Fruit fly (Drosophila melanogaster) whole organism, embryonic: ENCODE results near the gene ClC-c.

Experiments
- B-H2 ChIP-seq: fragments of 200-800 bp; sonication (Bioruptor generic); optimal IDR thresholded peaks from 2 replicates; lab custom pipeline; 2018; ENCODE audit warnings: missing biosample characterization, mild to moderate bottlenecking, missing genetic modification characterization
- C15 ChIP-seq: fragments of 200-800 bp; sonication (Bioruptor generic); IDR thresholded peaks from 3 replicates; pipeline ENCODE4 v1.3.6; 2022; ENCODE audit warnings: missing biosample characterization, missing genetic modification characterization
- CG10366 ChIP-seq: fragments of 200-800 bp; sonication (Bioruptor generic); IDR thresholded peaks from 2 replicates; pipeline ENCODE4 v1.3.6; 2022; ENCODE audit warnings: missing biosample characterization, missing genetic modification characterization
- CG10431 ChIP-seq: fragments of 200-800 bp; sonication (Bioruptor generic); optimal IDR thresholded peaks from 3 replicates; lab custom pipeline; 2018; ENCODE audit warnings: missing biosample characterization, mild to moderate bottlenecking, missing genetic modification characterization
- CG1233 ChIP-seq: fragments of 200-800 bp; sonication (Bioruptor generic); optimal IDR thresholded peaks from 4 replicates; lab custom pipeline; 2018; ENCODE audit warnings: missing biosample characterization, mild to moderate bottlenecking, missing genetic modification characterization
- CG13287 ChIP-seq: fragments of 200-800 bp; sonication (Bioruptor generic); IDR thresholded peaks from 2 replicates; pipeline ENCODE4 v1.3.6; 2022; ENCODE audit warnings: missing biosample characterization, missing genetic modification characterization; ENCODE audit not compliant: partially characterized antibody
- CG13894 ChIP-seq: fragments of 200-800 bp; sonication (Bioruptor generic); optimal IDR thresholded peaks from 3 replicates; lab custom pipeline; 2018; ENCODE audit warnings: missing biosample characterization, mild to moderate bottlenecking, missing genetic modification characterization, moderate library complexity
- CG1647 ChIP-seq: fragments of 200-800 bp; sonication (Bioruptor generic); optimal IDR thresholded peaks from 3 replicates; lab custom pipeline; 2016; ENCODE audit warnings: missing biosample characterization, missing genetic modification characterization
- CG16863 ChIP-seq: fragments of 200-800 bp; sonication (Bioruptor generic); optimal IDR thresholded peaks from 3 replicates; lab custom pipeline; 2016; ENCODE audit warnings: missing biosample characterization, missing genetic modification characterization
- CG17359 ChIP-seq: fragments of 200-800 bp; sonication (Bioruptor generic); optimal IDR thresholded peaks from 3 replicates; lab custom pipeline; 2018; ENCODE audit warnings: missing biosample characterization, mild to moderate bottlenecking, missing genetic modification characterization, moderate library complexity
- CG2889 ChIP-seq: fragments of 200-800 bp; sonication (Bioruptor generic); IDR thresholded peaks from 3 replicates; pipeline ENCODE4 v1.3.6; 2022; ENCODE audit warnings: missing biosample characterization, missing genetic modification characterization
- CG31224 ChIP-seq: fragments of 200-800 bp; sonication (Bioruptor generic); IDR thresholded peaks from 2 replicates; pipeline ENCODE4 v1.3.6; 2022; ENCODE audit warnings: missing biosample characterization, missing genetic modification characterization
- CG32767 ChIP-seq: fragments of 200-800 bp; sonication (Bioruptor generic); IDR thresholded peaks from 2 replicates; pipeline ENCODE4 v1.3.6; 2022; ENCODE audit warnings: missing biosample characterization, missing genetic modification characterization
- CG34224 ChIP-seq: fragments of 200-800 bp; sonication (Bioruptor generic); IDR thresholded peaks from 3 replicates; pipeline ENCODE4 v1.3.6; 2022; ENCODE audit warnings: missing biosample characterization, missing genetic modification characterization; ENCODE audit not compliant: partially characterized antibody
- CG34422 ChIP-seq: fragments of 200-800 bp; sonication (Bioruptor generic); IDR thresholded peaks from 3 replicates; pipeline ENCODE4 v1.3.6; 2022; ENCODE audit warnings: missing biosample characterization, missing genetic modification characterization
- CG3995 ChIP-seq: fragments of 200-800 bp; sonication (Bioruptor generic); optimal IDR thresholded peaks from 3 replicates; lab custom pipeline; 2016; ENCODE audit warnings: missing biosample characterization, missing genetic modification characterization
- CG4404 ChIP-seq: fragments of 200-800 bp; sonication (Bioruptor generic); IDR thresholded peaks from 2 replicates; pipeline ENCODE4 v1.3.6; 2022; ENCODE audit warnings: missing biosample characterization, missing genetic modification characterization
- CG7556 ChIP-seq: fragments of 200-800 bp; sonication (Bioruptor generic); optimal IDR thresholded peaks from 2 replicates; lab custom pipeline; 2017; ENCODE audit warnings: missing biosample characterization, mild to moderate bottlenecking, missing genetic modification characterization
- CTCF ChIP-seq: fragments of 200-800 bp; sonication (Bioruptor generic); optimal IDR thresholded peaks from 2 replicates; lab custom pipeline; 2017; ENCODE audit warnings: missing biosample characterization, mild to moderate bottlenecking, missing genetic modification characterization, moderate library complexity
- Camta ChIP-seq: fragments of 200-800 bp; sonication (Bioruptor generic); optimal IDR thresholded peaks from 2 replicates; lab custom pipeline; 2016; ENCODE audit warnings: missing biosample characterization, missing genetic modification characterization
- Deaf1 ChIP-seq: fragments of 200-800 bp; optimal IDR thresholded peaks from 3 replicates; lab custom pipeline; 2019; ENCODE audit warnings: missing biosample characterization, mild to moderate bottlenecking, missing genetic modification characterization, moderate library complexity
- Dp ChIP-seq: fragments of 200-800 bp; sonication (Bioruptor generic); optimal IDR thresholded peaks from 2 replicates; lab custom pipeline; 2018; ENCODE audit warnings: missing biosample characterization, mild to moderate bottlenecking, missing genetic modification characterization, moderate library complexity
- Elba2 ChIP-seq: fragments of 200-800 bp; sonication (Bioruptor generic); optimal IDR thresholded peaks from 3 replicates; lab custom pipeline; 2016; ENCODE audit warnings: missing biosample characterization, missing genetic modification characterization
- Ets65A ChIP-seq: fragments of 200-800 bp; sonication (Bioruptor generic); peaks from one replicate; lab custom pipeline; 2016; ENCODE audit warnings: missing biosample characterization, missing genetic modification characterization
- Fer1 ChIP-seq: fragments of 200-800 bp; sonication (Bioruptor generic); optimal IDR thresholded peaks from 2 replicates; lab custom pipeline; 2017; ENCODE audit warnings: missing biosample characterization, mild to moderate bottlenecking, missing genetic modification characterization
- GATAe ChIP-seq: fragments of 200-800 bp; sonication (Bioruptor generic); conservative IDR thresholded peaks from 2 replicates; pipeline ENCODE4 v1.3.6; 2022; ENCODE audit warnings: missing biosample characterization, missing genetic modification characterization
- HLHmδ ChIP-seq: fragments of 200-800 bp; sonication (Bioruptor generic); optimal IDR thresholded peaks from 2 replicates; lab custom pipeline; 2018; ENCODE audit warnings: missing biosample characterization, mild to moderate bottlenecking, missing genetic modification characterization, moderate library complexity
- HmgZ ChIP-seq: fragments of 200-800 bp; sonication (Bioruptor generic); optimal IDR thresholded peaks from 2 replicates; lab custom pipeline; 2018; ENCODE audit warnings: missing biosample characterization, mild to moderate bottlenecking, missing genetic modification characterization
- Kr ChIP-seq: fragments of 200-800 bp; sonication (Bioruptor generic); optimal IDR thresholded peaks from 2 replicates; lab custom pipeline; 2017; ENCODE audit warnings: missing biosample characterization, mild to moderate bottlenecking, missing genetic modification characterization
- Lhr ChIP-seq: fragments of 200-800 bp; sonication (Bioruptor generic); optimal IDR thresholded peaks from 3 replicates; lab custom pipeline; 2017; ENCODE audit warnings: mild to moderate bottlenecking, missing biosample characterization, missing genetic modification reagents, missing genetic modification characterization
- MBD-R2 ChIP-seq: fragments of 200-800 bp; sonication (Bioruptor generic); IDR thresholded peaks from 2 replicates; pipeline ENCODE4 v1.3.6; 2022; ENCODE audit warnings: missing biosample characterization, missing genetic modification characterization
- Oli ChIP-seq: fragments of 200-800 bp; sonication (Bioruptor generic); optimal IDR thresholded peaks from 2 replicates; lab custom pipeline; 2018; ENCODE audit warnings: missing biosample characterization, mild to moderate bottlenecking, missing genetic modification characterization, moderate library complexity
- Spps ChIP-seq: fragments of 200-800 bp; sonication (Bioruptor generic); optimal IDR thresholded peaks from 2 replicates; lab custom pipeline; 2018; ENCODE audit warnings: missing biosample characterization, mild to moderate bottlenecking, missing genetic modification characterization
- Ssrp ChIP-seq: fragments of 200-800 bp; sonication (Bioruptor generic); optimal IDR thresholded peaks from 2 replicates; lab custom pipeline; 2018; ENCODE audit warnings: missing biosample characterization, mild to moderate bottlenecking, missing genetic modification characterization, moderate library complexity
- Vsx1 ChIP-seq: fragments of 200-800 bp; sonication (Bioruptor generic); optimal IDR thresholded peaks from 2 replicates; lab custom pipeline; 2017; ENCODE audit warnings: missing biosample characterization, mild to moderate bottlenecking, missing genetic modification characterization, missing genetic modification reagents
- cas ChIP-seq: fragments of 200-800 bp; sonication (Bioruptor generic); IDR thresholded peaks from 2 replicates; pipeline ENCODE4 v1.3.6; 2022; ENCODE audit warnings: missing biosample characterization, missing genetic modification characterization
- chn ChIP-seq: fragments of 200-800 bp; sonication (Bioruptor generic); optimal IDR thresholded peaks from 2 replicates; lab custom pipeline; 2016; ENCODE audit warnings: missing biosample characterization, missing genetic modification characterization
- ci ChIP-seq: fragments of 200-800 bp; sonication (Bioruptor generic); IDR thresholded peaks from 3 replicates; pipeline ENCODE4 v1.3.6; 2022; ENCODE audit warnings: missing biosample characterization, missing genetic modification characterization
- eve ChIP-seq, 2 experiments: fragments of >200 bp; optimal IDR thresholded peaks; 2 replicates each; lab custom pipeline; 2017; ENCODE audit warnings: missing biosample characterization in 2 of 2, missing genetic modification characterization in 2 of 2
- gce ChIP-seq: fragments of 200-800 bp; sonication (Bioruptor generic); IDR thresholded peaks from 3 replicates; pipeline ENCODE4 v1.3.6; 2022; ENCODE audit warnings: missing biosample characterization, missing genetic modification characterization
- hth ChIP-seq: fragments of >200 bp; optimal IDR thresholded peaks from 2 replicates; lab custom pipeline; 2017; ENCODE audit warnings: inconsistent platforms
- lmd ChIP-seq: fragments of 200-800 bp; sonication (Bioruptor generic); IDR thresholded peaks from 2 replicates; pipeline ENCODE4 v1.3.6; 2022; ENCODE audit warnings: missing biosample characterization, missing genetic modification characterization
- p53 ChIP-seq: fragments of 200-800 bp; sonication (Bioruptor generic); optimal IDR thresholded peaks from 2 replicates; lab custom pipeline; 2016; ENCODE audit warnings: missing biosample characterization, missing genetic modification characterization
- pzg ChIP-seq: fragments of 200-800 bp; sonication (Bioruptor generic); optimal IDR thresholded peaks from 3 replicates; lab custom pipeline; 2018; ENCODE audit warnings: missing biosample characterization, mild to moderate bottlenecking, missing genetic modification characterization, moderate library complexity
- sim ChIP-seq: fragments of 200-800 bp; sonication (Bioruptor generic); IDR thresholded peaks from 2 replicates; pipeline ENCODE4 v1.3.6; 2022; ENCODE audit warnings: missing biosample characterization, missing genetic modification characterization
- ssp ChIP-seq: fragments of 200-800 bp; sonication (Bioruptor generic); IDR thresholded peaks from 2 replicates; pipeline ENCODE4 v1.3.6; 2022; ENCODE audit warnings: missing biosample characterization, missing genetic modification characterization
- sug ChIP-seq: fragments of 200-800 bp; optimal IDR thresholded peaks from 2 replicates; lab custom pipeline; 2019; ENCODE audit warnings: missing biosample characterization, mild to moderate bottlenecking, missing genetic modification characterization, moderate library complexity
- tio ChIP-seq: fragments of 200-800 bp; sonication (Bioruptor generic); optimal IDR thresholded peaks from 2 replicates; lab custom pipeline; 2017; ENCODE audit warnings: missing biosample characterization, missing genetic modification characterization, inconsistent platforms
- tna ChIP-seq: fragments of 200-800 bp; sonication (Bioruptor generic); IDR thresholded peaks from 2 replicates; pipeline ENCODE4 v1.3.6; 2022; ENCODE audit warnings: missing biosample characterization, missing genetic modification characterization; ENCODE audit not compliant: partially characterized antibody
- tup ChIP-seq: fragments of 200-800 bp; sonication (Bioruptor generic); optimal IDR thresholded peaks from 2 replicates; lab custom pipeline; 2016; ENCODE audit warnings: missing biosample characterization, mild to moderate bottlenecking, missing genetic modification characterization, moderate library complexity
- usp ChIP-seq: fragments of >200 bp; optimal IDR thresholded peaks from 2 replicates; lab custom pipeline; 2017; ENCODE audit warnings: missing biosample characterization, missing genetic modification characterization

Gene ClC-c

DNA sequence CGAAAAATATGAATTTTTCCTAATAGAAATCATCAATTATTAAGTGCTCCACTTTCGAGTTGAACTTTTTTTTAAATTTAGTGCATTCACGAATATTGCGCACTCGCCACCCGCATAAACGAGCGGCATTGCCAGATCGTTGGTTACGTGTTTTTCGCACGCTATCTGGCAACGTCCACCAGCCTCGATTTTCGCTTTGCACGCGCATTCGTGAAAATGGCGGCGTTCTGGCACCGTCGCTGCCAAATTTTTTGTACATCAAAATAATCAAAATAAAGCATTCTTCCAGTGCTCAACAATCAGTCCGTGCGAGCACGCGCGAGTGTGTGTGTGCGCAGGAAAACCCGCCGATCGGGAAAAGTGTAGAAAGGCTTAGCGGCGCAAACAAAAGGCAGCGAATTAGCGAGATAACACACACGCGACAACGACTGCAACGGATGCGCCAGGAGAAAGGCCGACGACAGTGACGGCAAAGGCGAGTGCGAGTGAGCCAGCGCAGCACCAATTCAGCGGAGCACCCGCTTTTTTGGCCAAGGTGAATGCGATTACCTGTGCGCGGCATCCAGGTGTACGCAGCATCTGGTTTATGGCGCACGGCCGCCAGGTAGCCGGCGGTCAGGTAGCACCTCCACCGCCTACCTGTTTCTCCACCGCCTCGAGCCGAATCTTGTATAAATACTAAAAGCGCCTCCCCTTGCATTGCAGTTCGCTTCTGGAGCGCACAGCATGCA, 23.5 kb downstream of the ClC-c start (continued):
- TF ChIP-seq pzg (GFP tag; lab: Kevin White, UChicago), result peak; percentile 86
- peak; percentile 73 for TF ChIP-seq CG17359 (tag; lab: Kevin White, UChicago)
- TF ChIP-seq GATAe (GFP tag; lab: Robert Waterston, UW), result no peak
- TF ChIP-seq CG34422 (GFP tag; lab: Robert Waterston, UW), result peak; percentile 76
- peak; percentile 51 for TF ChIP-seq Dp (GFP tag; lab: Kevin White, UChicago)
- peak; percentile 57 for TF ChIP-seq CG1647 (GFP tag; lab: Kevin White, UChicago)
- peak; percentile 65 for TF ChIP-seq Oli
- peak; percentile 52 for TF ChIP-seq CG4404
- no peak for TF ChIP-seq CG3995 (GFP tag; lab: Kevin White, UChicago)
- TF ChIP-seq CG16863 (GFP tag; lab: Kevin White, UChicago), result peak; percentile 81
- peak; percentile 92 for TF ChIP-seq Fer1 (GFP tag; lab: Kevin White, UChicago)
- no peak for TF ChIP-seq eve (GFP tag; optimal IDR thresholded peaks at IDR 0.05; lab: Kevin White, UChicago)
- peak; percentile 82; the same call in 1 of the 2 replicates for TF ChIP-seq lmd
- TF ChIP-seq tio (GFP tag; lab: Kevin White, UChicago), result no peak
- TF ChIP-seq HmgZ, result peak; percentile 92
- TF ChIP-seq ci, result peak; percentile 87
- peak; percentile 53; the same call in 1 of the 3 replicates for TF ChIP-seq gce
- peak; percentile 75 for TF ChIP-seq tup (GFP tag; lab: Kevin White, UChicago)
- no peak for TF ChIP-seq sim (GFP tag; lab: Robert Waterston, UW)
- no peak for TF ChIP-seq Elba2 (GFP tag; lab: Kevin White, UChicago)
- peak; percentile 98 for TF ChIP-seq Ets65A (GFP tag; lab: Kevin White, UChicago)
- peak; percentile 72 for TF ChIP-seq p53 (GFP tag; lab: Kevin White, UChicago)
- peak; percentile 48 for TF ChIP-seq CG10431 (GFP tag; lab: Kevin White, UChicago)
- peak; percentile 18; the same call in 1 of the 2 replicates for TF ChIP-seq tna (GFP tag; lab: Robert Waterston, UW)
- peak; percentile 86 for TF ChIP-seq CG7556
- TF ChIP-seq Lhr (GFP tag; lab: Kevin White, UChicago), result peak; percentile 61
- no peak for TF ChIP-seq CG13894 (tag; lab: Kevin White, UChicago)
- no peak for TF ChIP-seq Vsx1 (GFP tag; lab: Kevin White, UChicago)
- peak; percentile 59; the same call in 1 of the 2 replicates for TF ChIP-seq CG32767
- TF ChIP-seq CG10366 (GFP tag; lab: Robert Waterston, UW), result peak; percentile 80
- TF ChIP-seq CG31224, result peak; percentile 48; the same call in 1 of the 2 replicates
- no peak for TF ChIP-seq usp (GFP tag; lab: Kevin White, UChicago)
- no peak for TF ChIP-seq Spps (tag; lab: Kevin White, UChicago)
- TF ChIP-seq cas, result peak; percentile 55; the same call in 1 of the 2 replicates
- peak; percentile 79 for TF ChIP-seq CG13287 (GFP tag; lab: Robert Waterston, UW)
- peak; percentile 4 for TF ChIP-seq ssp (GFP tag; lab: Robert Waterston, UW)
- no peak for TF ChIP-seq Deaf1 (tag; lab: Kevin White, UChicago)
- TF ChIP-seq CG34224 (GFP tag; lab: Robert Waterston, UW), result peak; percentile 53
- peak; percentile 87 for TF ChIP-seq Camta (GFP tag; lab: Kevin White, UChicago)
- peak; percentile 75 for TF ChIP-seq Ssrp (tag; lab: Kevin White, UChicago)
- peak; percentile 83 for TF ChIP-seq chn (GFP tag; lab: Kevin White, UChicago)
- TF ChIP-seq CG1233, result peak; percentile 79
- TF ChIP-seq B-H2 (GFP tag; lab: Kevin White, UChicago), result peak; percentile 83
- TF ChIP-seq CG2889 (GFP tag; lab: Robert Waterston, UW), result no peak
- TF ChIP-seq hth (lab: Kevin White, UChicago), result no peak
- TF ChIP-seq CTCF (GFP tag; lab: Kevin White, UChicago), result no peak
- no peak for TF ChIP-seq Kr (GFP tag; lab: Kevin White, UChicago)
- TF ChIP-seq HLHmδ (GFP tag; lab: Kevin White, UChicago), result peak; percentile 46
- peak; percentile 84 for TF ChIP-seq sug (tag; lab: Kevin White, UChicago)
- peak; percentile 67 for TF ChIP-seq MBD-R2 (GFP tag; lab: Robert Waterston, UW)
- TF ChIP-seq C15 (GFP tag; lab: Robert Waterston, UW), result peak; percentile 68; the same call in 1 of the 3 replicates
